Fruit fly (Drosophila melanogaster): ENCODE measurements around the gene mthl7.

- TF ChIP-seq EcR (GFP tag; optimal IDR thresholded peaks at IDR 0.05): no peak
- no peak for TF ChIP-seq fd96Ca (GFP tag; IDR thresholded peaks at IDR 0.05)
- no peak for TF ChIP-seq CG15710 (tag; optimal IDR thresholded peaks at IDR 0.05)
Observed at dm6 chr3L:8219687-8220086, 39.4 kb upstream of the mthl7 start.

Measured in whole organism, pupa.